Fruit fly (Drosophila melanogaster) whole organism, prepupa: ENCODE data around the gene mirr.
A peak's percentile ranks its signal among the peaks of the same experiment; 100 is the strongest.

Experiments
- Blimp-1 ChIP-seq: fragments of 200-800 bp; sonication (Bioruptor generic); optimal IDR thresholded peaks from 3 replicates; lab custom pipeline; 2017; ENCODE audit warnings: missing biosample characterization, missing genetic modification characterization, mild to moderate bottlenecking, moderate library complexity, missing genetic modification reagents
- CG10631 ChIP-seq: fragments of 200-800 bp; sonication (Bioruptor generic); optimal IDR thresholded peaks from 2 replicates; lab custom pipeline; 2016; ENCODE audit warnings: missing biosample characterization, missing genetic modification characterization
- CG10669 ChIP-seq: fragments of 200-800 bp; sonication (Bioruptor generic); optimal IDR thresholded peaks from 3 replicates; lab custom pipeline; 2018; ENCODE audit warnings: missing biosample characterization, mild to moderate bottlenecking, missing genetic modification characterization, moderate library complexity
- CG11762 ChIP-seq: fragments of 200-800 bp; sonication (Bioruptor generic); optimal IDR thresholded peaks from 3 replicates; lab custom pipeline; 2016; ENCODE audit warnings: missing biosample characterization, missing genetic modification characterization; ENCODE audit not compliant: insufficient read depth
- CG11902 ChIP-seq: fragments of 200-800 bp; sonication (Bioruptor generic); optimal IDR thresholded peaks from 3 replicates; lab custom pipeline; 2016; ENCODE audit warnings: missing biosample characterization, missing genetic modification characterization
- CG1621 ChIP-seq: fragments of 200-800 bp; sonication (Bioruptor generic); optimal IDR thresholded peaks from 3 replicates; lab custom pipeline; 2018; ENCODE audit warnings: missing biosample characterization, mild to moderate bottlenecking, missing genetic modification characterization
- CG3032 ChIP-seq: fragments of 200-800 bp; optimal IDR thresholded peaks from 2 replicates; lab custom pipeline; 2019; ENCODE audit warnings: missing biosample characterization, mild to moderate bottlenecking, missing genetic modification characterization, moderate library complexity
- CG32006 ChIP-seq: fragments of 200-800 bp; sonication (Bioruptor generic); optimal IDR thresholded peaks from 3 replicates; lab custom pipeline; 2017; ENCODE audit warnings: missing biosample characterization, mild to moderate bottlenecking, missing genetic modification characterization
- CG4318 ChIP-seq: fragments of 200-800 bp; sonication (Bioruptor generic); optimal IDR thresholded peaks from 3 replicates; lab custom pipeline; 2017; ENCODE audit warnings: missing biosample characterization, mild to moderate bottlenecking, missing genetic modification characterization
- CG6163 ChIP-seq: fragments of 200-800 bp; sonication (Bioruptor generic); IDR thresholded peaks from 3 replicates; pipeline ENCODE4 v1.3.6; 2022; ENCODE audit warnings: missing biosample characterization, missing genetic modification characterization
- CG6276 ChIP-seq: fragments of 200-800 bp; sonication (Bioruptor generic); optimal IDR thresholded peaks from 2 replicates; lab custom pipeline; 2017; ENCODE audit warnings: missing biosample characterization, mild to moderate bottlenecking, missing genetic modification characterization
- CG6808 ChIP-seq: fragments of 200-800 bp; sonication (Bioruptor generic); optimal IDR thresholded peaks from 3 replicates; lab custom pipeline; 2017; ENCODE audit warnings: missing biosample characterization, missing genetic modification characterization, mild to moderate bottlenecking, moderate library complexity, missing genetic modification reagents
- CG6854 ChIP-seq: fragments of 200-800 bp; sonication (Bioruptor generic); optimal IDR thresholded peaks from 2 replicates; lab custom pipeline; 2017; ENCODE audit warnings: missing biosample characterization, mild to moderate bottlenecking, missing genetic modification characterization
- CG7368 ChIP-seq: fragments of 200-800 bp; sonication (Bioruptor generic); optimal IDR thresholded peaks from 3 replicates; lab custom pipeline; 2016; ENCODE audit warnings: missing biosample characterization, missing genetic modification characterization
- CG8119 ChIP-seq: fragments of 200-800 bp; sonication (Bioruptor generic); IDR thresholded peaks from 3 replicates; pipeline ENCODE4 v1.3.6; 2022; ENCODE audit warnings: missing biosample characterization, missing genetic modification characterization
- CG8319 ChIP-seq: fragments of 200-800 bp; sonication (Bioruptor generic); optimal IDR thresholded peaks from 3 replicates; lab custom pipeline; 2016; ENCODE audit warnings: missing biosample characterization, missing genetic modification characterization
- CG8632 ChIP-seq: fragments of 200-800 bp; sonication (Bioruptor generic); optimal IDR thresholded peaks from 3 replicates; lab custom pipeline; 2016; ENCODE audit warnings: missing biosample characterization, missing genetic modification characterization
- Eip75B ChIP-seq: fragments of 200-800 bp; sonication (Bioruptor generic); optimal IDR thresholded peaks from 3 replicates; lab custom pipeline; 2016; ENCODE audit warnings: missing biosample characterization, missing genetic modification characterization
- Eip78C ChIP-seq: fragments of 200-800 bp; sonication (Bioruptor generic); peaks from one replicate; lab custom pipeline; 2016; ENCODE audit warnings: missing biosample characterization, missing genetic modification characterization
- Eip93F ChIP-seq: fragments of 200-800 bp; sonication (Bioruptor generic); optimal IDR thresholded peaks from 2 replicates; lab custom pipeline; 2016; ENCODE audit warnings: missing biosample characterization, mild to moderate bottlenecking, missing genetic modification characterization
- Ets21C ChIP-seq: fragments of 200-800 bp; sonication (Bioruptor generic); optimal IDR thresholded peaks from 3 replicates; lab custom pipeline; 2016; ENCODE audit warnings: missing biosample characterization, missing genetic modification characterization
- Ets96B ChIP-seq: fragments of 200-800 bp; optimal IDR thresholded peaks from 2 replicates; lab custom pipeline; 2019; ENCODE audit warnings: missing biosample characterization, mild to moderate bottlenecking, missing genetic modification characterization, moderate library complexity
- Gug ChIP-seq: fragments of 200-800 bp; sonication (Bioruptor generic); IDR thresholded peaks from 2 replicates; pipeline ENCODE4 v1.3.6; 2022; ENCODE audit warnings: missing biosample characterization, missing genetic modification characterization
- Hr38 ChIP-seq: sonication (Bioruptor generic); optimal IDR thresholded peaks from 2 replicates; lab custom pipeline; 2016; ENCODE audit warnings: missing biosample characterization, missing genetic modification characterization
- Hr39 ChIP-seq: fragments of 200-800 bp; sonication (Bioruptor generic); optimal IDR thresholded peaks from 2 replicates; lab custom pipeline; 2016; ENCODE audit warnings: missing biosample characterization, missing genetic modification characterization
- Hr4 ChIP-seq: fragments of 200-800 bp; sonication (Bioruptor generic); optimal IDR thresholded peaks from 3 replicates; lab custom pipeline; 2016; ENCODE audit warnings: missing biosample characterization, missing genetic modification characterization
- Lpt ChIP-seq: fragments of 200-800 bp; sonication (Bioruptor generic); optimal IDR thresholded peaks from 3 replicates; lab custom pipeline; 2016; ENCODE audit warnings: missing biosample characterization, missing genetic modification characterization
- Met ChIP-seq: fragments of 200-800 bp; sonication (Bioruptor generic); optimal IDR thresholded peaks from 3 replicates; lab custom pipeline; 2016; ENCODE audit warnings: missing biosample characterization, missing genetic modification characterization
- OdsH ChIP-seq: fragments of 200-800 bp; sonication (Bioruptor generic); optimal IDR thresholded peaks from 3 replicates; lab custom pipeline; 2016; ENCODE audit warnings: missing biosample characterization, missing genetic modification characterization
- Smox ChIP-seq: fragments of 200-800 bp; sonication (Bioruptor generic); optimal IDR thresholded peaks from 3 replicates; lab custom pipeline; 2016; ENCODE audit warnings: missing biosample characterization, missing genetic modification characterization
- Sox14 ChIP-seq: fragments of 200-800 bp; sonication (Bioruptor generic); optimal IDR thresholded peaks from 3 replicates; lab custom pipeline; 2016; ENCODE audit warnings: missing biosample characterization, missing genetic modification characterization
- achi ChIP-seq: fragments of 200-800 bp; sonication (Bioruptor generic); optimal IDR thresholded peaks from 3 replicates; lab custom pipeline; 2016; ENCODE audit warnings: missing biosample characterization, missing genetic modification characterization
- acj6 ChIP-seq: fragments of 200-800 bp; sonication (Bioruptor generic); optimal IDR thresholded peaks from 3 replicates; lab custom pipeline; 2016; ENCODE audit warnings: missing biosample characterization, missing genetic modification characterization
- cyc ChIP-seq: fragments of 200-800 bp; sonication (Bioruptor generic); optimal IDR thresholded peaks from 3 replicates; lab custom pipeline; 2016; ENCODE audit warnings: missing biosample characterization, missing genetic modification characterization
- dac ChIP-seq: fragments of 200-800 bp; sonication (Bioruptor generic); optimal IDR thresholded peaks from 2 replicates; lab custom pipeline; 2017; ENCODE audit warnings: missing biosample characterization, mild to moderate bottlenecking, missing genetic modification characterization
- dsx ChIP-seq: fragments of 200-800 bp; optimal IDR thresholded peaks from 3 replicates; lab custom pipeline; 2019; ENCODE audit warnings: missing biosample characterization, mild to moderate bottlenecking, missing genetic modification characterization, moderate library complexity; ENCODE audit not compliant: poor library complexity, severe bottlenecking
- esn ChIP-seq: fragments of 200-800 bp; sonication (Bioruptor generic); optimal IDR thresholded peaks from 2 replicates; lab custom pipeline; 2016; ENCODE audit warnings: missing biosample characterization, mild to moderate bottlenecking, missing genetic modification characterization, moderate library complexity
- fd59A ChIP-seq: fragments of 200-800 bp; sonication (Bioruptor generic); optimal IDR thresholded peaks from 2 replicates; lab custom pipeline; 2017; ENCODE audit warnings: missing biosample characterization, mild to moderate bottlenecking, missing genetic modification characterization, missing genetic modification reagents
- fd85E ChIP-seq: fragments of 200-800 bp; sonication (Bioruptor generic); optimal IDR thresholded peaks from 3 replicates; lab custom pipeline; 2016; ENCODE audit warnings: missing biosample characterization, missing genetic modification characterization
- fkh ChIP-seq: fragments of 200-800 bp; sonication (Bioruptor generic); optimal IDR thresholded peaks from 3 replicates; lab custom pipeline; 2017; ENCODE audit warnings: missing biosample characterization, mild to moderate bottlenecking, missing genetic modification characterization, moderate library complexity
- net ChIP-seq: fragments of 200-800 bp; sonication (Bioruptor generic); optimal IDR thresholded peaks from 3 replicates; lab custom pipeline; 2016; ENCODE audit warnings: missing biosample characterization, missing genetic modification characterization
- spab ChIP-seq: fragments of 200-800 bp; sonication (Bioruptor generic); optimal IDR thresholded peaks from 2 replicates; lab custom pipeline; 2017; ENCODE audit warnings: missing biosample characterization, mild to moderate bottlenecking, missing genetic modification characterization, missing genetic modification reagents
- svp ChIP-seq: fragments of 200-800 bp; sonication (Bioruptor generic); peaks from one replicate; lab custom pipeline; 2016; ENCODE audit warnings: missing biosample characterization, missing genetic modification characterization
- topi ChIP-seq: fragments of 200-800 bp; sonication (Bioruptor generic); optimal IDR thresholded peaks from 3 replicates; lab custom pipeline; 2016; ENCODE audit warnings: missing biosample characterization, missing genetic modification characterization
- vri ChIP-seq: fragments of 200-800 bp; sonication (Bioruptor generic); optimal IDR thresholded peaks from 3 replicates; lab custom pipeline; 2016; ENCODE audit warnings: missing biosample characterization, mild to moderate bottlenecking, missing genetic modification characterization

mirr gene

dm6 chr3L:12653124-12653523 lies 40.3 kb upstream of the mirr start (continued):
- peak; percentile 20 for TF ChIP-seq Met
- TF ChIP-seq dsx (GFP tag; lab: Kevin White, UChicago): peak; percentile 32
- peak; percentile 50 for TF ChIP-seq net (GFP tag; lab: Kevin White, UChicago)
- TF ChIP-seq Blimp-1: no peak
- peak; percentile 5 for TF ChIP-seq acj6 (GFP tag; lab: Kevin White, UChicago)
- TF ChIP-seq cyc: no peak
- TF ChIP-seq CG6854 (GFP tag; lab: Kevin White, UChicago): peak; percentile 50
- no peak for TF ChIP-seq svp (GFP tag; lab: Kevin White, UChicago)
- peak; percentile 3 for TF ChIP-seq CG3032 (tag; lab: Kevin White, UChicago)
- no peak for TF ChIP-seq Sox14
- TF ChIP-seq Gug (GFP tag; lab: Robert Waterston, UW): no peak
- peak; percentile 77 for TF ChIP-seq fkh (GFP tag; lab: Kevin White, UChicago)
- peak; percentile 30 for TF ChIP-seq topi (GFP tag; lab: Kevin White, UChicago)
- TF ChIP-seq fd85E (GFP tag; lab: Kevin White, UChicago): no peak
- no peak for TF ChIP-seq Hr38 (GFP tag; lab: Kevin White, UChicago)
- no peak for TF ChIP-seq Lpt
- peak; percentile 7 for TF ChIP-seq CG8319 (GFP tag; lab: Kevin White, UChicago)
- peak; percentile 11 for TF ChIP-seq Ets96B (tag; lab: Kevin White, UChicago)
- no peak for TF ChIP-seq Smox (GFP tag; lab: Kevin White, UChicago)
- TF ChIP-seq CG6276 (GFP tag; lab: Kevin White, UChicago): no peak
- TF ChIP-seq Ets21C (GFP tag; lab: Kevin White, UChicago): no peak
- no peak for TF ChIP-seq Hr4 (GFP tag; lab: Kevin White, UChicago)
- no peak for TF ChIP-seq CG4318 (GFP tag; lab: Kevin White, UChicago)
- TF ChIP-seq CG11902 (GFP tag; lab: Kevin White, UChicago): no peak
- peak; percentile 41 for TF ChIP-seq esn (GFP tag; lab: Kevin White, UChicago)
- TF ChIP-seq CG10669 (GFP tag; lab: Kevin White, UChicago): peak; percentile 0
- TF ChIP-seq vri (GFP tag; lab: Kevin White, UChicago): peak; percentile 31
- TF ChIP-seq CG6163 (GFP tag; lab: Robert Waterston, UW): no peak; the same call in 1 of the 3 replicates
- peak; percentile 24 for TF ChIP-seq CG1621
- no peak for TF ChIP-seq Eip93F (GFP tag; lab: Kevin White, UChicago)
- TF ChIP-seq fd59A (GFP tag; lab: Kevin White, UChicago): no peak
- no peak for TF ChIP-seq Hr39 (GFP tag; lab: Kevin White, UChicago)
- peak; percentile 22 for TF ChIP-seq achi (GFP tag; lab: Kevin White, UChicago)
- TF ChIP-seq dac (GFP tag; lab: Kevin White, UChicago): no peak
- TF ChIP-seq spab: no peak
- peak; percentile 60 for TF ChIP-seq CG7368 (GFP tag; lab: Kevin White, UChicago)
- TF ChIP-seq CG10631 (GFP tag; lab: Kevin White, UChicago): no peak
- TF ChIP-seq CG11762 (GFP tag; lab: Kevin White, UChicago): no peak
- no peak for TF ChIP-seq CG32006 (GFP tag; lab: Kevin White, UChicago)
- TF ChIP-seq CG6808 (GFP tag; lab: Kevin White, UChicago): peak; percentile 24
- TF ChIP-seq OdsH: peak; percentile 30
- peak; percentile 45 for TF ChIP-seq CG8632
- TF ChIP-seq CG8119: no peak
- TF ChIP-seq Eip75B (GFP tag; lab: Kevin White, UChicago): peak; percentile 4
- TF ChIP-seq Eip78C: peak; percentile 74
